Worm (Caenorhabditis elegans) whole organism, L4 larva: ENCODE measurements around the gene Y22D7AL.10.
A peak's percentile ranks its signal among the peaks of the same experiment; 100 is the strongest.

Experiments
- F10B5.3 ChIP-seq: sonication (generic microtip); optimal IDR thresholded peaks from 2 replicates; lab custom pipeline; 2016; ENCODE audit warnings: mild to moderate bottlenecking, missing genetic modification characterization, missing compliant biosample characterization
- F37D6.2 ChIP-seq: sonication (generic microtip); optimal IDR thresholded peaks from 2 replicates; lab custom pipeline; 2016; ENCODE audit warnings: mild to moderate bottlenecking, missing genetic modification characterization, missing compliant biosample characterization
- T20F7.1 ChIP-seq: fragments of 200-800 bp; sonication (Bioruptor generic); optimal IDR thresholded peaks from 2 replicates; lab custom pipeline; 2018; ENCODE audit warnings: mild to moderate bottlenecking, missing genetic modification characterization, missing compliant biosample characterization
- Y105C5A.15 ChIP-seq: fragments of 200-800 bp; sonication (Bioruptor generic); IDR thresholded peaks from 2 replicates; pipeline ENCODE4 v1.3.6; 2022; ENCODE audit warnings: missing genetic modification characterization, missing compliant biosample characterization
- Y5F2A.4 ChIP-seq: fragments of 200-800 bp; sonication (Bioruptor generic); optimal IDR thresholded peaks from 2 replicates; lab custom pipeline; 2018; ENCODE audit warnings: mild to moderate bottlenecking, missing genetic modification characterization, missing compliant biosample characterization
- Y75B8A.6 ChIP-seq: fragments of 200-800 bp; sonication (Bioruptor generic); IDR thresholded peaks from 2 replicates; pipeline ENCODE4 v1.3.6; 2022; ENCODE audit warnings: missing genetic modification reagents, missing genetic modification characterization, missing compliant biosample characterization
- ceh-20 ChIP-seq: fragments of 200-800 bp; sonication (Bioruptor generic); IDR thresholded peaks from 2 replicates; pipeline ENCODE4 v1.3.6; 2022; ENCODE audit warnings: missing genetic modification reagents, missing genetic modification characterization, missing compliant biosample characterization
- ceh-44 ChIP-seq: fragments of 200-800 bp; sonication (Bioruptor generic); IDR thresholded peaks from 2 replicates; pipeline ENCODE4 v1.3.6; 2022; ENCODE audit warnings: missing genetic modification reagents, missing genetic modification characterization, missing compliant biosample characterization
- ceh-62 ChIP-seq: sonication (generic microtip); optimal IDR thresholded peaks from 2 replicates; lab custom pipeline; 2017; ENCODE audit warnings: missing biosample characterization, missing genetic modification characterization
- daf-16 ChIP-seq, 3 experiments: sonication (generic microtip); optimal IDR thresholded peaks; 2 replicates each; lab custom pipeline; 2016 to 2017; ENCODE audit warnings: missing genetic modification characterization in 3 of 3, missing genetic modification reagents in 3 of 3, mild to moderate bottlenecking in 2 of 3, missing compliant biosample characterization in 2 of 3, missing biosample characterization in 1 of 3, moderate library complexity in 1 of 3
- daf-8 ChIP-seq: fragments of 200-800 bp; sonication (Bioruptor generic); IDR thresholded peaks from 2 replicates; pipeline ENCODE4 v1.3.6; 2022; ENCODE audit warnings: missing genetic modification characterization, missing compliant biosample characterization
- dmd-6 ChIP-seq: fragments of 200-800 bp; sonication (Bioruptor generic); IDR thresholded peaks from 2 replicates; pipeline ENCODE4 v1.3.6; 2022; ENCODE audit warnings: missing genetic modification reagents, missing genetic modification characterization, missing compliant biosample characterization
- dmd-8 ChIP-seq: fragments of 200-800 bp; sonication (Bioruptor generic); IDR thresholded peaks from 2 replicates; pipeline ENCODE4 v1.3.6; 2022; ENCODE audit warnings: missing genetic modification characterization, missing compliant biosample characterization
- dve-1 ChIP-seq: sonication (generic microtip); optimal IDR thresholded peaks from 2 replicates; lab custom pipeline; 2017; ENCODE audit warnings: antibody characterized with exemption, mild to moderate bottlenecking, missing genetic modification characterization, missing compliant biosample characterization; ENCODE audit not compliant: insufficient read depth
- hif-1 ChIP-seq, 2 experiments: sonication (generic microtip); optimal IDR thresholded peaks; 2 replicates each; lab custom pipeline; 2016 to 2017; ENCODE audit warnings: missing compliant biosample characterization in 2 of 2, missing genetic modification characterization in 2 of 2, missing genetic modification reagents in 2 of 2, missing genotype in 2 of 2, mild to moderate bottlenecking in 1 of 2
- hlh-11 ChIP-seq: fragments of 200-800 bp; sonication (Bioruptor generic); optimal IDR thresholded peaks from 2 replicates; lab custom pipeline; 2018; ENCODE audit warnings: mild to moderate bottlenecking, missing genetic modification characterization, missing compliant biosample characterization
- hlh-30 ChIP-seq: sonication (generic microtip); optimal IDR thresholded peaks from 2 replicates; lab custom pipeline; 2017; ENCODE audit warnings: antibody characterized with exemption, mild to moderate bottlenecking, missing genetic modification characterization, missing compliant biosample characterization; ENCODE audit not compliant: insufficient read depth
- lim-7 ChIP-seq: fragments of 200-800 bp; sonication (Bioruptor generic); IDR thresholded peaks from 2 replicates; pipeline ENCODE4 v1.3.6; 2022; ENCODE audit warnings: missing genetic modification characterization, missing compliant biosample characterization
- lin-13 ChIP-seq: fragments of 150-350 bp; optimal IDR thresholded peaks from 2 replicates; lab custom pipeline; 2014; ENCODE audit warnings: missing biosample characterization, missing genetic modification reagents, missing genetic modification characterization
- lin-15B ChIP-seq: fragments of 150-350 bp; sonication (generic microtip); optimal IDR thresholded peaks from 3 replicates; lab custom pipeline; 2014; ENCODE audit warnings: missing biosample characterization, missing genetic modification characterization
- lin-29 ChIP-seq: fragments of 200-800 bp; sonication (Bioruptor generic); IDR thresholded peaks from 2 replicates; pipeline ENCODE4 v1.3.6; 2022; ENCODE audit warnings: missing genetic modification reagents, missing genetic modification characterization, missing compliant biosample characterization
- lin-38 ChIP-seq: fragments of 200-800 bp; sonication (Bioruptor generic); IDR thresholded peaks from 2 replicates; pipeline ENCODE4 v1.3.6; 2022; ENCODE audit warnings: missing genetic modification reagents, missing genetic modification characterization, missing compliant biosample characterization
- lir-3 ChIP-seq: sonication (generic microtip); optimal IDR thresholded peaks from 2 replicates; lab custom pipeline; 2016; ENCODE audit warnings: mild to moderate bottlenecking, missing genetic modification characterization, missing compliant biosample characterization
- madf-5 ChIP-seq, 2 experiments: fragments of 200-800 bp; sonication (Bioruptor generic); IDR thresholded peaks; 2 replicates each; pipeline ENCODE4 v1.3.6; 2022; ENCODE audit warnings: missing compliant biosample characterization in 2 of 2, missing genetic modification characterization in 2 of 2
- mep-1 ChIP-seq: fragments of 150-350 bp; sonication (generic microtip); optimal IDR thresholded peaks from 3 replicates; lab custom pipeline; 2014; ENCODE audit warnings: missing biosample characterization, missing genetic modification characterization
- mes-2 ChIP-seq: sonication (generic microtip); optimal IDR thresholded peaks from 2 replicates; lab custom pipeline; 2016; ENCODE audit warnings: missing genotype, mild to moderate bottlenecking, missing genetic modification characterization, missing compliant biosample characterization; ENCODE audit not compliant: poor library complexity, severe bottlenecking
- mxl-2 ChIP-seq: fragments of 200-800 bp; sonication (Bioruptor generic); conservative IDR thresholded peaks from 2 replicates; pipeline ENCODE4 v1.3.6; 2022; ENCODE audit warnings: missing genetic modification reagents, missing genetic modification characterization, missing compliant biosample characterization
- nhr-10 ChIP-seq: fragments of 150-350 bp; optimal IDR thresholded peaks from 2 replicates; lab custom pipeline; 2014; ENCODE audit warnings: missing biosample characterization, missing genetic modification characterization
- nhr-11 ChIP-seq: fragments of 150-350 bp; optimal IDR thresholded peaks from 2 replicates; lab custom pipeline; 2014; ENCODE audit warnings: missing biosample characterization, missing genetic modification characterization
- nhr-237 ChIP-seq: sonication (generic microtip); optimal IDR thresholded peaks from 2 replicates; lab custom pipeline; 2017; ENCODE audit warnings: missing biosample characterization, missing genetic modification characterization
- nhr-28 ChIP-seq: fragments of 150-350 bp; optimal IDR thresholded peaks from 2 replicates; lab custom pipeline; 2014; ENCODE audit warnings: missing biosample characterization, missing genetic modification characterization
- nhr-6 ChIP-seq: fragments of 150-350 bp; optimal IDR thresholded peaks from 2 replicates; lab custom pipeline; 2014; ENCODE audit warnings: missing biosample characterization, missing genetic modification characterization
- nhr-76 ChIP-seq: fragments of 150-350 bp; optimal IDR thresholded peaks from 2 replicates; lab custom pipeline; 2014; ENCODE audit warnings: missing biosample characterization, missing genetic modification characterization
- nhr-77 ChIP-seq: fragments of 150-350 bp; optimal IDR thresholded peaks from 2 replicates; lab custom pipeline; 2014; ENCODE audit warnings: missing biosample characterization, missing genetic modification characterization
- pha-4 ChIP-seq, 2 experiments: fragments of 150-350 bp in 1 of 2; fragments of 200-800 bp in 1 of 2; sonication (Bioruptor generic) in 1 of 2; IDR thresholded peaks in 1 of 2; optimal IDR thresholded peaks in 1 of 2; 2 replicates each; pipeline versions ENCODE4 v1.3.6 to Lab custom; 2014 to 2022; ENCODE audit warnings: missing genetic modification characterization in 2 of 2, missing genetic modification reagents in 2 of 2, missing biosample characterization in 1 of 2, missing compliant biosample characterization in 1 of 2
- php-3 ChIP-seq: fragments of 200-800 bp; sonication (Bioruptor generic); IDR thresholded peaks from 2 replicates; pipeline ENCODE4 v1.3.6; 2022; ENCODE audit warnings: missing genetic modification reagents, missing genetic modification characterization, missing compliant biosample characterization
- pqm-1 ChIP-seq: sonication (generic microtip); optimal IDR thresholded peaks from 2 replicates; lab custom pipeline; 2017; ENCODE audit warnings: missing biosample characterization, missing genetic modification characterization
- set-16 ChIP-seq: fragments of 200-800 bp; sonication (Bioruptor generic); IDR thresholded peaks from 2 replicates; pipeline ENCODE4 v1.3.6; 2022; ENCODE audit warnings: missing genetic modification reagents, missing genetic modification characterization, missing compliant biosample characterization
- snpc-1.2 ChIP-seq: fragments of 200-800 bp; sonication (Bioruptor generic); IDR thresholded peaks from 2 replicates; pipeline ENCODE4 v1.3.6; 2022; ENCODE audit warnings: missing genetic modification reagents, missing genetic modification characterization, missing compliant biosample characterization
- spr-1 ChIP-seq: sonication (generic microtip); optimal IDR thresholded peaks from 2 replicates; lab custom pipeline; 2016; ENCODE audit warnings: mild to moderate bottlenecking, missing genetic modification characterization, missing compliant biosample characterization
- tag-97 ChIP-seq: fragments of 200-800 bp; sonication (Bioruptor generic); IDR thresholded peaks from 2 replicates; pipeline ENCODE4 v1.3.6; 2022; ENCODE audit warnings: missing genetic modification characterization, missing compliant biosample characterization
- tra-1 ChIP-seq: fragments of 200-800 bp; sonication (Bioruptor generic); IDR thresholded peaks from 2 replicates; pipeline ENCODE4 v1.3.6; 2022; ENCODE audit warnings: missing genetic modification reagents, missing genetic modification characterization, missing compliant biosample characterization
- unc-62 ChIP-seq, 3 experiments: fragments of 150-350 bp in 1 of 3; sonication (generic microtip); optimal IDR thresholded peaks in 2 of 3; peaks in 1 of 3; 1 replicate in 1 of 3; 2 replicates in 2 of 3; lab custom pipeline; 2014 to 2017; ENCODE audit warnings: missing biosample characterization in 3 of 3, missing genetic modification characterization in 3 of 3, missing genetic modification reagents in 3 of 3, missing genotype in 1 of 3
- zfp-2 ChIP-seq: sonication (generic microtip); optimal IDR thresholded peaks from 2 replicates; lab custom pipeline; 2016; ENCODE audit warnings: mild to moderate bottlenecking, missing genetic modification characterization, missing compliant biosample characterization
- zip-2 ChIP-seq: fragments of 150-350 bp; optimal IDR thresholded peaks from 2 replicates; lab custom pipeline; 2014; ENCODE audit warnings: missing biosample characterization, missing genetic modification characterization
- ztf-7 ChIP-seq: fragments of 150-350 bp; optimal IDR thresholded peaks from 2 replicates; lab custom pipeline; 2014; ENCODE audit warnings: missing biosample characterization, missing genetic modification characterization

Gene Y22D7AL.10

DNA sequence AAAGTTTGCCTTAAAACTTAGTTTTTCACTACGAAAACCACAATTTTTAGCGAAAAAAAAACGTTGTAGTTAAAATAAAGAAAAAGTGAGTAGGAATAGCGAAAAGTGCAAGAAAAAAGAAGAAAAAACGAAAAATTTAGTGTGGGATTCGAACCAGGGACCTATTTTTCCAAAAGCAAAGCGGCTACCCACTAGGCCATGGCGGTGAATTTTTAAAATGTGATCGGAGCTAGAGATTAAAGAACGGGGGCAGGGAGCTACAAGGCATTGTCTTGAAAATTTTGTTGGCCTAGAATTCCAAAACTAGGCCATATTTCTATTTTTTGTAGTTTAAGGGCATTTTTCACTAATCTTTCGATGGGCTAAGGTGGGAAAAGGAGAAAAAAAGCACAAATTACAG, 15.0 kb downstream of the Y22D7AL.10 start (continued):
- TF ChIP-seq Y75B8A.6 (GFP tag; lab: Robert Waterston, UW) = no peak
- no peak for TF ChIP-seq pqm-1 (tag; lab: Kevin White, UChicago)
- TF ChIP-seq lin-15B (tag; lab: Kevin White, UChicago) = no peak
- peak; percentile 65; the same call in 1 of the 2 replicates for TF ChIP-seq lim-7
- TF ChIP-seq nhr-76 (tag; lab: Kevin White, UChicago) = no peak
- no peak for TF ChIP-seq lin-29 (GFP tag; lab: Robert Waterston, UW)
- TF ChIP-seq Y105C5A.15 (GFP tag; lab: Robert Waterston, UW) = 0 out of 2 replicates have a peak, but pooled peaks have one; percentile 52
- no peak for TF ChIP-seq mxl-2 (GFP tag; lab: Robert Waterston, UW)
- TF ChIP-seq set-16 (GFP tag; lab: Robert Waterston, UW) = no peak
- TF ChIP-seq zip-2 (tag; lab: Kevin White, UChicago) = no peak
- TF ChIP-seq Y5F2A.4 (GFP tag; lab: Kevin White, UChicago) = peak; percentile 2
- TF ChIP-seq F37D6.2 (tag; lab: Kevin White, UChicago) = no peak
- TF ChIP-seq, all 104 proteins: peak for 16

DNA sequence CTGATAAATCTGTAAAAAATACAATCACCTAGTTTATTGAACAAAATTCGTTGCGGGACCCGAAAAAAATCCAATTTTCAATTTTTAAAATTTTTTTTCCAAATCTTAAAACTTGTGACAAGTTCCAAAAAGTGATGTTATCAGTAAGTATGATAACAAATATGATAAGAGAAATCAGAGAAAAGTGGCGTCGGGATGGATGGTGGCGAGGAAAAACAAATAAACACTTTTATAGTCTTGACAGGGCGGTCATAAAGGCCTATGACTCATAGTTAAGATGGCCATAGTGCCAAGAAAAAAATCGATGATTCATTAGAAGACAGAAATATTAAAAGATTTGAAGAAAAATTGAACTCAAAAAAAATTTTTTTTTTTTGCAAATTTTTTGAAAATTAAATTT, 16.0 kb downstream of the Y22D7AL.10 start:
- TF ChIP-seq pha-4 (GFP tag; IDR thresholded peaks at IDR 0.05; lab: Robert Waterston, UW) (no peak), pha-4 (tag; optimal IDR thresholded peaks at IDR 0.05; lab: Kevin White, UChicago) (peak; percentile 20), dve-1 (tag; lab: Kevin White, UChicago) (peak; percentile 81), tra-1 (GFP tag; lab: Robert Waterston, UW) (0 out of 2 replicates have a peak, but pooled peaks have one; percentile 20), pqm-1 (tag; lab: Kevin White, UChicago) (peak; percentile 67), T20F7.1 (GFP tag; lab: Kevin White, UChicago) (peak; percentile 9), hif-1 (tag; optimal IDR thresholded peaks at IDR 0.05; lab: Kevin White, UChicago) (no peak), nhr-6 (tag; lab: Kevin White, UChicago) (peak; percentile 44), ztf-7 (tag; lab: Kevin White, UChicago) (no peak), hlh-30 (tag; lab: Kevin White, UChicago) (peak; percentile 50), dmd-6 (GFP tag; lab: Robert Waterston, UW) (peak; percentile 47), lin-13 (GFP tag; lab: Kevin White, UChicago) (peak; percentile 44), hlh-11 (peak; percentile 37), nhr-10 (tag; lab: Kevin White, UChicago) (no peak), dmd-8 (GFP tag; lab: Robert Waterston, UW) (no peak), mes-2 (tag; lab: Kevin White, UChicago) (no peak), daf-16 (GFP tag; optimal IDR thresholded peaks at IDR 0.05; lab: Kevin White, UChicago) (no peak), daf-16 (tag; optimal IDR thresholded peaks at IDR 0.05; lab: Kevin White, UChicago) (peak; percentile 93), nhr-237 (tag; lab: Kevin White, UChicago) (no peak), php-3 (peak; percentile 84), tag-97 (no peak), ceh-20 (no peak), nhr-77 (peak; percentile 38), nhr-28 (tag; lab: Kevin White, UChicago) (peak; percentile 83), F10B5.3 (tag; lab: Kevin White, UChicago) (no peak)

- TF ChIP-seq madf-5 (GFP tag; IDR thresholded peaks at IDR 0.05; lab: Robert Waterston, UW) = peak; percentile 88 to 94
- TF ChIP-seq daf-8 = 0 out of 2 replicates have a peak, but pooled peaks have one; percentile 84
- peak; percentile 45 for TF ChIP-seq spr-1 (tag; lab: Kevin White, UChicago)
- TF ChIP-seq nhr-11 (tag; lab: Kevin White, UChicago) = no peak
- peak; percentile 90 for TF ChIP-seq tra-1 (GFP tag; lab: Robert Waterston, UW)
- TF ChIP-seq ceh-44 = peak; percentile 79; the same call in 1 of the 2 replicates
- TF ChIP-seq mep-1 (tag; lab: Kevin White, UChicago) = peak; percentile 46
- peak; percentile 45; the same call in 1 of the 2 replicates for TF ChIP-seq snpc-1.2 (GFP tag; lab: Robert Waterston, UW)
- no peak for TF ChIP-seq ceh-62 (tag; lab: Kevin White, UChicago)
- peak; percentile 70 for TF ChIP-seq lir-3 (tag; lab: Kevin White, UChicago)
- peak; percentile 80 for TF ChIP-seq lin-38 (GFP tag; lab: Robert Waterston, UW)
- no peak for TF ChIP-seq ztf-7 (tag; lab: Kevin White, UChicago)
- no peak for TF ChIP-seq zfp-2
- TF ChIP-seq unc-62 (GFP tag; optimal IDR thresholded peaks at IDR 0.05 in 1 of 2; lab: Kevin White, UChicago) = peak in 1 of 2 experiments; percentile 79
- no peak for TF ChIP-seq unc-62 (tag; optimal IDR thresholded peaks at IDR 0.05; lab: Kevin White, UChicago)
Measured at ce11 chrIII:1601464-1602169, 17.1 kb downstream of the Y22D7AL.10 start.
